Fruit fly (Drosophila melanogaster) Kc167 (cell line): ENCODE results near the gene CG14891.

ENCODE experiments used
- Myc ChIP-seq: fragments of >200 bp; optimal IDR thresholded peaks from 2 replicates; lab custom pipeline; 2017; ENCODE audit warnings: missing external identifiers
- h ChIP-seq: fragments of >200 bp; optimal IDR thresholded peaks from 3 replicates; lab custom pipeline; 2018; ENCODE audit warnings: missing external identifiers

DNA sequence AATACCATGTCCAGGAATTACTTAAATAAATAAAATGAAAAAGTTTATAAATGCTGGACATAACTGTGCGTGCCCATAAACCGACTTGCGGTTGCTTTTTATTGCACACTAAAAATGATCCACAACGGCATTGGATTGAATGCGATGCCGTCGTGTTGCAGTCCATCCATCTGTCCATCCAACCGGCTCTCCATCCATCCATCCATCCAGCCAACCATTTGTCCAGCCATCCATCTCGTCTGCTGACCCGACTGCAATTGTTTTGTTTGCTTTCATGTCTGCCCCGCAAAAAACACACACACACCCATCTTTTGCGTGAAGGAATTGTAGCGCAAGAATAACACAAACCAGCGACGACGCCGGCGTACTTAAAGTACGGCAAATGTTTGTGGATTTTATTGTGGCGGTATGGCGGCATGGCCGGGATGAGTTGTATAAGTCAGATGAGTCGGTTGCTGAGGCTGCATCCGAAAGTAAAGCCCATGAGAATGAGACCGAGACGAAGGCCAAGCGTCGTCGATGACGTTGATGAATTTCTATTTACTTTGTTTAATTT, 37.5 kb upstream of the CG14891 start:
- TF ChIP-seq Myc = no peak
- no peak for TF ChIP-seq h (lab: Kevin White, UChicago)
